Worm (Caenorhabditis elegans) whole organism, late embryonic: ENCODE results near the gene C43D7.8.

ENCODE experiments used
- ama-1 ChIP-seq: fragments of 150-350 bp; optimal IDR thresholded peaks from 2 replicates; lab custom pipeline; 2014
- ceh-22 ChIP-seq: sonication (generic microtip); optimal IDR thresholded peaks from 2 replicates; lab custom pipeline; 2017; ENCODE audit warnings: missing biosample characterization, missing genetic modification characterization
- ceh-9 ChIP-seq: sonication (generic microtip); optimal IDR thresholded peaks from 2 replicates; lab custom pipeline; 2016; ENCODE audit warnings: mild to moderate bottlenecking, missing genetic modification characterization, inconsistent platforms, missing compliant biosample characterization
- fkh-10 ChIP-seq: fragments of 150-350 bp; optimal IDR thresholded peaks from 2 replicates; lab custom pipeline; 2014; ENCODE audit warnings: missing biosample characterization, missing genetic modification reagents, missing genetic modification characterization
- nhr-11 ChIP-seq: fragments of 150-350 bp; optimal IDR thresholded peaks from 2 replicates; lab custom pipeline; 2014; ENCODE audit warnings: missing biosample characterization, missing genetic modification characterization
- pha-4 ChIP-seq: fragments of 150-350 bp; optimal IDR thresholded peaks from 2 replicates; lab custom pipeline; 2018; ENCODE audit warnings: missing biosample characterization, missing genetic modification reagents, missing genetic modification characterization

ce11 chrV:19288073-19288805 lies 23.1 kb downstream of the C43D7.8 start, which contains the start of the genes F55C9.3 and fbxb-57:
- no peak for TF ChIP-seq ceh-9 (tag; lab: Kevin White, UChicago)
- TF ChIP-seq pha-4 (tag; lab: Kevin White, UChicago): no peak
- TF ChIP-seq fkh-10 (GFP tag; lab: Kevin White, UChicago): no peak
- no peak for TF ChIP-seq ama-1 (lab: Kevin White, UChicago)
- TF ChIP-seq ceh-22 (tag; lab: Kevin White, UChicago): no peak
- no peak for TF ChIP-seq nhr-11 (tag; lab: Kevin White, UChicago)
